Worm (Caenorhabditis elegans): ENCODE data around the gene C50E10.2.

C50E10.2 gene

ce11 chrII:12257095-12257494 is 52.4 kb downstream of the C50E10.2 start:
- TF ChIP-seq lir-1 (GFP tag; conservative IDR thresholded peaks at IDR 0.05) (no peak), egl-18 (GFP tag; IDR thresholded peaks at IDR 0.05) (no peak), ceh-58 (GFP tag; IDR thresholded peaks at IDR 0.05) (no peak), rec-8 (tag; optimal IDR thresholded peaks at IDR 0.05) (no peak), lsl-1 (GFP tag; optimal IDR thresholded peaks at IDR 0.05) (no peak), atf-7 (tag; optimal IDR thresholded peaks at IDR 0.05) (no peak), C17E4.6 (GFP tag; IDR thresholded peaks at IDR 0.05) (no peak)

DNA sequence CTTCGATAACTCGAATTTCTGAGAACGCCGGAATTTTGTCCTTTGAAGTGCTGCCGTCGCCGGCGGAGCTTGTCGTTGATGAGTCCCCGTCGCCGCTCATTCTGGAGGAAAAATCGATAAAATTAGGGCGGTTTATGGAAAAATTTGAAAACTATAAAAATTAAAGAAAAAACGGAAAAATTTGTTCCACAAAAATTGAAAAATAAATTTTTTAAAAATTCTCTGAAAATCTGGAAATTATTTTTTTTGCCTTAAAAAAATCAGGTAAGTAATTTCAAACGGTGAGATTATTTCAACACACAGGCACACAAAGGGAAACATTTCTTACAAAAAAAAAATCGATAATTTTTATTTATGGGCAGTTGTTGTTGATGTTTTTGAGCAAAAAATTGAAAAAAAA is 53.0 kb downstream of the C50E10.2 start, which contains the start of gene parn-2:
Gene parn-2, minus strand, starts transcription at position 101 of the 400 bp plus-strand sequence.
- TF ChIP-seq attf-3 (GFP tag; conservative IDR thresholded peaks at IDR 0.05): no peak
- no peak for TF ChIP-seq egrh-3 (GFP tag; IDR thresholded peaks at IDR 0.05)
- no peak for TF ChIP-seq nhr-179 (tag; optimal IDR thresholded peaks at IDR 0.05)
- no peak for TF ChIP-seq rpc-1 (optimal IDR thresholded peaks at IDR 0.05)
- no peak for TF ChIP-seq rpc-1 (tag; optimal IDR thresholded peaks at IDR 0.05)
- TF ChIP-seq hrde-1 (tag; optimal IDR thresholded peaks at IDR 0.05; ENCODE audit: borderline replicate concordance): no peak
- no peak for TF ChIP-seq ztf-25 (GFP tag; IDR thresholded peaks at IDR 0.05)
- TF ChIP-seq nfyb-1 (GFP tag; IDR thresholded peaks at IDR 0.05): no peak
- no peak for TF ChIP-seq ceh-40 (GFP tag; IDR thresholded peaks at IDR 0.05)

DNA sequence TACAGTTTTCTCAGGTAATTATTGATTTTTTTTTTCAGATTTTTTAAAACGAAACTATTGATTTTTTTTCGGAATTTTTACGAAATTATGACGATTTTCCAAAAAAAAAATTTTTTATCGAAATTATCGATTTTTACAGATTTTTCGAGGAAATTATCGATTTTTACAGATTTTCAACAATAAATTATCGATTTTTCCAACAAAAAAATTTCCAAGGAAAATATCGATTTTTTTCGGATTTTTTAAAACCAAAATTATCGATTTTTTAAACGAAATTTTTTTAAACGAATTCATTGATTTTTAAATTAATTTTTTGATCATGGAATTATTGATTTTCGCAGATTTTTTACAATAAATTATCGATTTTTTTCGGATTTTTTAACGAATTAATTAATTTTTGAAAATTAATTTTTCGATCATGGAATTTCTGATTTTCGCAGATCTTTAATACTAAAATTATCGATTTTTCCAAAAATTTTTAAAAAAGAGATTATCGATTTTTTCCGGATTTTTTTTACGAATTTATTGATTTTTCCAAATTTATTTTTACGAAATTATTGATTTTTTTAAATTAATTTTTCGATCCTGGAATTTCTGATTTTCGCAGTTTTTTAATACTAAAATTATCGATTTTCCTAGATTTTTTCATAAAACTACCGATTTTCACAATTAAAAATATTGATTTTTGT is 53.8 kb downstream of the C50E10.2 start:
- TF ChIP-seq zfh-2 (GFP tag; conservative IDR thresholded peaks at IDR 0.05) (no peak), F55B11.4 (tag; optimal IDR thresholded peaks at IDR 0.05; ENCODE audit: borderline replicate concordance, insufficient read depth) (no peak), dox-1 (GFP tag; IDR thresholded peaks at IDR 0.05) (no peak), chd-7 (tag; optimal IDR thresholded peaks at IDR 0.05) (no peak), ceh-40 (GFP tag; IDR thresholded peaks at IDR 0.05) (no peak), repo-1 (tag; optimal IDR thresholded peaks at IDR 0.05) (no peak), mcd-1 (GFP tag; IDR thresholded peaks at IDR 0.05) (no peak)

Measured in whole organism, young adult.